Fruit fly (Drosophila melanogaster): ENCODE results near the gene CG7131.

Gene CG7131

dm6 chr3R:18296737-18297136 lies 8.2 kb upstream of the CG7131 start:
- TF ChIP-seq Rel (GFP tag; optimal IDR thresholded peaks at IDR 0.05), result no peak
- TF ChIP-seq Rel (tag; optimal IDR thresholded peaks at IDR 0.05), result no peak
- no peak for TF ChIP-seq Dif (GFP tag; optimal IDR thresholded peaks at IDR 0.05; ENCODE audit: partially characterized antibody)
- no peak for TF ChIP-seq Jra (GFP tag; optimal IDR thresholded peaks at IDR 0.05)

dm6 chr3R:18296084-18296483 lies 7.5 kb upstream of the CG7131 start:
- TF ChIP-seq br (GFP tag; optimal IDR thresholded peaks at IDR 0.05), result no peak
- no peak for TF ChIP-seq dsf (GFP tag; optimal IDR thresholded peaks at IDR 0.05; ENCODE audit: borderline replicate concordance)
- TF ChIP-seq Rel (GFP tag; optimal IDR thresholded peaks at IDR 0.05), result no peak
- TF ChIP-seq Rel (tag; optimal IDR thresholded peaks at IDR 0.05), result peak; percentile 18
- peak; percentile 13 for TF ChIP-seq OdsH (GFP tag; optimal IDR thresholded peaks at IDR 0.05)

- no peak for TF ChIP-seq br (GFP tag; optimal IDR thresholded peaks at IDR 0.05)
- TF ChIP-seq h (GFP tag; optimal IDR thresholded peaks at IDR 0.05), result peak; percentile 16
These were observed 6.8 kb upstream of the CG7131 start for dm6 chr3R:18295262-18295944.

- TF ChIP-seq fru (GFP tag; optimal IDR thresholded peaks at IDR 0.05) (no peak), usp (GFP tag; optimal IDR thresholded peaks at IDR 0.05) (no peak), br (GFP tag; optimal IDR thresholded peaks at IDR 0.05) (no peak), jim (GFP tag; optimal IDR thresholded peaks at IDR 0.05) (no peak), CG9705 (GFP tag; optimal IDR thresholded peaks at IDR 0.05) (no peak), Hr83 (GFP tag; optimal IDR thresholded peaks at IDR 0.05; ENCODE audit: poor library complexity, severe bottlenecking) (no peak), dmrt93B (GFP tag; optimal IDR thresholded peaks at IDR 0.05) (no peak), foxo (GFP tag; optimal IDR thresholded peaks at IDR 0.05) (no peak), Dfd (GFP tag; optimal IDR thresholded peaks at IDR 0.05) (no peak), Jra (GFP tag; optimal IDR thresholded peaks at IDR 0.05) (no peak), Rel (GFP tag; optimal IDR thresholded peaks at IDR 0.05) (no peak), Rel (tag; optimal IDR thresholded peaks at IDR 0.05) (no peak), h (GFP tag; optimal IDR thresholded peaks at IDR 0.05) (no peak), dsf (GFP tag; optimal IDR thresholded peaks at IDR 0.05; ENCODE audit: borderline replicate concordance) (no peak), pan (optimal IDR thresholded peaks at IDR 0.05) (no peak), sage (GFP tag; optimal IDR thresholded peaks at IDR 0.05) (no peak), dl (GFP tag; optimal IDR thresholded peaks at IDR 0.05; ENCODE audit: insufficient read depth in 1 of 2, partially characterized antibody in 2 of 2) (no peak), CG32264 (GFP tag; optimal IDR thresholded peaks at IDR 0.05) (no peak), woc (GFP tag; optimal IDR thresholded peaks at IDR 0.05) (no peak), Vsx2 (GFP tag; optimal IDR thresholded peaks at IDR 0.05; ENCODE audit: partially characterized antibody) (no peak)
These were observed 5.9 kb upstream of the CG7131 start for dm6 chr3R:18294488-18294887.

- TF ChIP-seq br (GFP tag; optimal IDR thresholded peaks at IDR 0.05) (no peak), Rel (GFP tag; optimal IDR thresholded peaks at IDR 0.05) (no peak), Rel (tag; optimal IDR thresholded peaks at IDR 0.05) (peak; percentile 77)
These were observed 3.8 kb upstream of the CG7131 start for dm6 chr3R:18292371-18292770.

dm6 chr3R:18291831-18292230 lies 3.3 kb upstream of the CG7131 start:
- peak; percentile 1 for TF ChIP-seq h (GFP tag; optimal IDR thresholded peaks at IDR 0.05)
- no peak for TF ChIP-seq woc (GFP tag; optimal IDR thresholded peaks at IDR 0.05)

dm6 chr3R:18283441-18283840 lies 5.1 kb downstream of the CG7131 start, which contains the start of the genes CG14312 and CG8064:
Gene CG14312 (minus strand): TSS chr3R:18283528.
Gene CG8064 (plus strand): TSS chr3R:18283660.
- TF ChIP-seq Rel (GFP tag; optimal IDR thresholded peaks at IDR 0.05), result no peak
- peak; percentile 27 for TF ChIP-seq Rel (tag; optimal IDR thresholded peaks at IDR 0.05)
- no peak for TF ChIP-seq Sp1 (GFP tag; optimal IDR thresholded peaks at IDR 0.05)

- TF ChIP-seq CG9705 (GFP tag; optimal IDR thresholded peaks at IDR 0.05) (no peak), dl (GFP tag; optimal IDR thresholded peaks at IDR 0.05; ENCODE audit: insufficient read depth in 1 of 2, partially characterized antibody in 2 of 2) (no peak), GATAd (GFP tag; optimal IDR thresholded peaks at IDR 0.05) (no peak), Rel (GFP tag; optimal IDR thresholded peaks at IDR 0.05) (no peak), Rel (tag; optimal IDR thresholded peaks at IDR 0.05) (peak; percentile 3), dsf (GFP tag; optimal IDR thresholded peaks at IDR 0.05; ENCODE audit: borderline replicate concordance) (no peak)
These were observed 7.6 kb downstream of the CG7131 start for dm6 chr3R:18280866-18281473.

Measured in whole organism, wandering third instar larva.